Worm (Caenorhabditis elegans) whole organism, L4/young adult: Measurements from ENCODE around the gene nuo-3.

Source experiments
- W03F9.2 ChIP-seq: fragments of 150-350 bp; optimal IDR thresholded peaks from 2 replicates; lab custom pipeline; 2014; ENCODE audit warnings: missing biosample characterization, missing genetic modification characterization
- dao-5 ChIP-seq: sonication (generic microtip); optimal IDR thresholded peaks from 2 replicates; lab custom pipeline; 2016; ENCODE audit warnings: missing genotype, missing genetic modification characterization, moderate library complexity, missing compliant biosample characterization
- him-1 ChIP-seq: sonication (generic microtip); optimal IDR thresholded peaks from 2 replicates; lab custom pipeline; 2016; ENCODE audit warnings: missing genotype, missing genetic modification reagents, missing genetic modification characterization, missing compliant biosample characterization

DNA sequence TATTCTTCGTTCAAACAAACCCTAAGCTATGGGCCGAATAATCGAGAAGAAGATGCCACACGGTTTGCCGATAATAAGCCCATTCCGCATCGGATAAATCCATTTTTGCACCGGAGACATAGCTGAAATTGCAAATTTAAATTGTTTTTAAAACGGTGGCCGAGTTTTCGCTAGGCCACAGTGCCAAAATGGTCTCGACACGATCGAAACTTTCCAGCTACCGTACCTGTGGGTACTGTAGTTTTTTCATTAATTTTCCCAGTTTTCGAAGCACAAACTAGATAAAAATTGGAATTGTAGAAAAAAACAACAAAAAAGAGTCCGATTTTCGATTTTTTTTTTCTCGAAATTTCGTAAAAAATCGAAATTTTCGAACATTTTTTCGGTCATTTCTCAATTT lies 30.9 kb upstream of the nuo-3 start:
- TF ChIP-seq dao-5 (tag; lab: Kevin White, UChicago), result no peak
- TF ChIP-seq him-1 (tag; lab: Kevin White, UChicago), result no peak
- TF ChIP-seq W03F9.2, result no peak
